Worm (Caenorhabditis elegans): Measurements from ENCODE around the gene acbp-3.

DNA sequence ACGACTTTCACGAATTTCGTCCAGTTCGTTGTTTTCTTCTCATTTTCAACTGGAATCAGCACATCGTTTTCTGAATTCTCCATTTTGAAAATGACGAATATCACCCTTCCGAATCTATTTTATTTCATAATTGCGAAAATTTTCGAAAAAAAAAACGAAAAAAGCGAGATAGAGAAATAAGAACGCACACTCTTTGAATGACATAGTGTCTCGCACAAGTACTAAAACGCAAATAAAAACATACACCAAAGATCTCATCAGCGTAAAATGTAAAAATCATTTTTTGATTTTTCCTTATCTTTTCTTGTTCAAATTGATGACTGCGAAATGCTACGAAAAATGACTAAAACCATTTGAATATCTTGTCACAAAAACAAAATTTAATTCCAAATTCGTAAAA is 38.8 kb upstream of the acbp-3 start, which contains the start of gene pgp-8:
- TF ChIP-seq W03F9.2 (tag; optimal IDR thresholded peaks at IDR 0.05) (no peak), him-1 (tag; optimal IDR thresholded peaks at IDR 0.05) (no peak)

All from whole organism, L4/young adult.